Worm (Caenorhabditis elegans) whole organism, midembryonic: ENCODE data around the gene R04D3.2.

Source experiments
- T22C8.4 ChIP-seq: fragments of 200-800 bp; sonication (Bioruptor generic); IDR thresholded peaks from 2 replicates; pipeline ENCODE4 v1.3.6; 2022; ENCODE audit warnings: missing genetic modification characterization, missing compliant biosample characterization
- cog-1 ChIP-seq: sonication (generic microtip); optimal IDR thresholded peaks from 2 replicates; lab custom pipeline; 2016; ENCODE audit warnings: missing genetic modification characterization, missing compliant biosample characterization
- flt-1 ChIP-seq: fragments of 200-800 bp; sonication (Bioruptor generic); IDR thresholded peaks from 2 replicates; pipeline ENCODE4 v1.3.6; 2022; ENCODE audit warnings: missing genetic modification characterization, missing compliant biosample characterization
- klf-2 ChIP-seq: fragments of 200-800 bp; sonication (Bioruptor generic); conservative IDR thresholded peaks from 2 replicates; pipeline ENCODE4 v1.3.6; 2022; ENCODE audit warnings: missing genetic modification reagents, missing genetic modification characterization, missing compliant biosample characterization
- ref-1 ChIP-seq: fragments of 200-800 bp; sonication (Bioruptor generic); conservative IDR thresholded peaks from 2 replicates; pipeline ENCODE4 v1.3.6; 2022; ENCODE audit warnings: missing genetic modification reagents, missing genetic modification characterization, missing compliant biosample characterization
- tab-1 ChIP-seq: fragments of 200-800 bp; sonication (Bioruptor generic); IDR thresholded peaks from 2 replicates; pipeline ENCODE4 v1.3.6; 2022; ENCODE audit warnings: missing genetic modification characterization, missing compliant biosample characterization
- ztf-29 ChIP-seq: fragments of 200-800 bp; sonication (Bioruptor generic); IDR thresholded peaks from 2 replicates; pipeline ENCODE4 v1.3.6; 2022; ENCODE audit warnings: missing genetic modification reagents, missing genetic modification characterization, missing compliant biosample characterization

DNA sequence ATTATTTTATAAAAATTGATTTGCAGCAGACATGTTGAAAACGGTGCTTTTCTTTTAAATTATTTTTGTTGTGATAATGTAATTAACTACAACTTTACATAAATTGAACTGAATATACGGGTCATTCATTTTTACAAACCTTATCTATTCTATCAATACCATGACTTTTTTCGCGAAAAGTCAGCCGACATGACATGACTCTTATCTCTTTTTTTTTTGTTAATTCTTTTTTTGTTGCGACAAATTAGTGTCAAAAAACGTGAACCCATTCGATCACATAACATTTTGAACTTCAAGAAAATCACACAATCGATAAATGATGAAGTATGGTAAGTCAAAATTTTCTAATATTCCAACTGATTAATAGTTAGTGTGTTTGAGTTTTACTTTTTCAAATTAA lies 41.6 kb upstream of the R04D3.2 start, which contains the start of gene sir-2.2:
- no peak for TF ChIP-seq ref-1 (GFP tag; lab: Robert Waterston, UW)
- TF ChIP-seq tab-1: no peak
- TF ChIP-seq flt-1 (GFP tag; lab: Robert Waterston, UW): no peak
- TF ChIP-seq ztf-29 (GFP tag; lab: Robert Waterston, UW): no peak
- no peak for TF ChIP-seq cog-1
- no peak for TF ChIP-seq klf-2 (GFP tag; lab: Robert Waterston, UW)
- no peak for TF ChIP-seq T22C8.4 (GFP tag; lab: Robert Waterston, UW)
